Worm (Caenorhabditis elegans) whole organism, dauer: ENCODE measurements around the gene R12B2.3.

Experiments used
- unc-62 ChIP-seq: sonication (generic microtip); optimal IDR thresholded peaks from 2 replicates; lab custom pipeline; 2017; ENCODE audit warnings: missing biosample characterization, missing genetic modification reagents, missing genetic modification characterization

R12B2.3 gene

ce11 chrIII:5812672-5813071 lies 7.3 kb downstream of the R12B2.3 start:
- no peak for TF ChIP-seq unc-62 (GFP tag; lab: Kevin White, UChicago)

ce11 chrIII:5813501-5813900 lies 8.1 kb downstream of the R12B2.3 start:
- TF ChIP-seq unc-62 (GFP tag; lab: Kevin White, UChicago) = no peak

DNA sequence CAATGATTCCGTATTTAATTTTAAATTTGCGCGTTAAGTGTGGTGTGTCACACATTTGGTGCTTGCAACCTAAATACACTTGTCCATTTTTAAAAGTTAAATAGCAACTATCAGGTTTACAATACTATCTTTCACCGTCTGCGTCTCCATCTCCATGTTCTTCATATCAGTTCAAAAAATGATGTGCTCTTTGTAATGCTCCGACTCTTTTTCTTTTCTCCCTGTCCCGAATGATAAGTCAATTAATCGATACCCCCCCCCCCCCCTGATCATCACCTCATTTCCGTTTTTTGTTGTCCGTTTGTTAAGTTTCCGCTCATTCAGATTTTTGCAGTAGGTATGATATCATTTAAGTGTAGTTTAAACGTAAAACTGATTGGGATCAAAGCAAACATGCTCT lies 8.7 kb downstream of the R12B2.3 start:
- no peak for TF ChIP-seq unc-62 (GFP tag; lab: Kevin White, UChicago)

DNA sequence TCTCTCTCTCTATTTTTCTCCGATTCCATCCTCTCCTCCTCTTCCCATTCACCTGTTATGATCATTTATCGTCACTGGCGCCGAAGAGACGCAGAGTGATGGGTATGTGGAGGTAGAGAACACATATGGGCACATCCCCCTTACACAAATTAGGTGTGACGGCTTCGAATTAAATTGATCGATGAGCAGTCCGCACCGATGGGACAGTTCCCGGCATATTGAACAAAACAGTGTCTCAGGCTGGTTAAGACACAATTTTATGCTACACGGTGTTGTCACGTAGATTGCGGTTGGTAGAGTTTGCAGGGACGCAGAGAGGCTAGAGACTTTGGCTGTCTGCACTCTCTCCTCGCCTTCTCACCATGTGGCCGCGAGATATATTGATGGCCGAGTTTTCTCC lies 9.4 kb downstream of the R12B2.3 start, which contains the start of gene R12B2.7:
R12B2.7 (plus strand) TSS at position 247 of the 400 bp plus-strand sequence.
- TF ChIP-seq unc-62 (GFP tag; lab: Kevin White, UChicago) = no peak

- no peak for TF ChIP-seq unc-62 (GFP tag; lab: Kevin White, UChicago)
Measured at ce11 chrIII:5815932-5816331, 10.6 kb downstream of the R12B2.3 start, which contains the start of gene sma-4. sma-4 (plus strand) TSS chrIII:5816232.

- no peak for TF ChIP-seq unc-62 (GFP tag; lab: Kevin White, UChicago)
Measured at ce11 chrIII:5822816-5823215, 17.4 kb downstream of the R12B2.3 start.

DNA sequence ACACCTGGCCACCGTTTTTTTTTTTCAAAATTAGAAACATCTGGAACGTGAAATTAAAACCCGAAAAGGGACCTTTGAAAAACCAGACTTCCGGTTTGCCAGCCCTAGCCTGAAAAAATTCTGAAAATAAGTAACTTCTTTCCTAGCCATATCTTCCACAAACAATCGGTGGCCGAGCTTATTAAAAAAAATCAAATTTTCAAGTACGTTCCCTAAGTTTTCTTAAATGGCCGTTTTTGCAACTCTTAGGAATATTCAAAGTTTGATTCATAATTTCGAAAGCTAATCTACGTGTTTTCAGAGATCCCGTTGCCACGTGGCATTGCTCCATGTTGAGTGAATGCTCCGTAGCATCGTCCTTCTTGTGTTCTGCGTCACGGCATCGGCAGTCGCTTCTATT lies 18.2 kb downstream of the R12B2.3 start, which contains the start of gene R12B2.8:
R12B2.8 (plus strand) TSS at position 301 of the 400 bp plus-strand sequence.
- TF ChIP-seq unc-62 (GFP tag; lab: Kevin White, UChicago) = no peak

DNA sequence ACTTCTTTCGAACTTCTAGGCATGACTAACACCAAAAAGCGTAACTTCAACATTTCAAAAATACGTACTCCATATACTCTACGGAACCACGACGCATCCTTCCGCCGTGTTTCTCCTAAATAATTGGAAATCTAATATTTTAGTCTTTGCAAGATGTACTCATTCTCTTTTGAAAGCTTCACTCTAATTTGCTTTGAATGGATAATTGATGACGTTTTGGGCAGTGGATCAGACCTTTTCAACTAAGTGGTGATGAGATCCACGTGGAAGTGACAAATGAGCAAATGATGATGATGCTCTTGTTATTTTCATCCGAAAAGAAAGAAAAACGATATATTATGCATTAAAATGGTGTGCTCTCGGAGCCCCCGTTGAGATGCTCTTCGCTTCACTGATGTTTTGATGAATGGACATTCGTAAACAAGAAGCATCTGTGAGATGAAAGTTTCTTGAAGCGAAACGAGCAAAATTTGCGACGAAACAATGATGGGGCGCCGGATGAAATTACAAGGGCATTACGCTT lies 19.1 kb downstream of the R12B2.3 start:
- no peak for TF ChIP-seq unc-62 (GFP tag; lab: Kevin White, UChicago)

DNA sequence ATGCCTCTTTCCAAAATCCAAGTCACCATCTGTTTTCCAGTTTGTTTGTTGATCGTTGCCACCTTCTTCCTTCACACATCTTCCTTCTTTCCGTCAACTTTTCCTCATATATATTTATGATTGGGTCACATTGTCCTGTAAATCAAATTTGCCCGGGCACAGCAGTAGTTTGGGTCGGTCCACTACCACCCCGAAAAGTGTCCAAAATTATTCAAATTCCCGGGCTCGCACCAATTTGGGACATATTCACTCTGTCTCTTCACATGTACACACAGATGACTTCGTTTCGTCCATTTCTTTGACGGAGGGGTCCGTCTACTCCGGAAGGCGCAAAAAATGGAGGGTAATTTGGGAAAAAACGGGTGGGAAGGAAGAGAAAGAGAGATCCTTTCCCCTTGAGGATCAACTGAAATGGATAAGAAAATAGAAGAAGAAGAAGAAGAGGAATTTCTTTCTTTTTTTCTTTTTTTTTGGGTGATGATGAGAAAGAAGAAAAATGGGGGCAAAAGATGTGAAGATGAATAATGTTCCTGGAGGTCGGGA lies 21.6 kb downstream of the R12B2.3 start:
- TF ChIP-seq unc-62 (GFP tag; lab: Kevin White, UChicago) = no peak

DNA sequence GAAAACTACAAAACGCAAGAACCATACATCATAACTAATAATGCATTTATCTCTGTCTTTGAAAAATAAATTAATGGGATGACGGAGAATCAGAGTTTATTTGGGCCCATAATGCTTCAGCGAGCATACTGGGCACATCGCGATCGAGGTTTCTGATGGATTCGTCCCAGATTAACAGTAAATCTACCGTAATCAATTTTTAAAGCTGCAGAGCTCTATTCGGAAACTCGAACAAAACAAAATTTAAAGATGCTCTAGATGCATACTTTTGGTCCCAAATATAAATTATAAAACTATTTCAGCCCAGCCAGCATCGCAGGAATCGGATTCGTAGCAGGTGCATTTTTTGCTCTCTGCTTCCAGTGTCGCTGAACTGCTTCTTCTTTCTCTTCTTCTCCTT lies 22.7 kb downstream of the R12B2.3 start:
- TF ChIP-seq unc-62 (GFP tag; lab: Kevin White, UChicago) = no peak

DNA sequence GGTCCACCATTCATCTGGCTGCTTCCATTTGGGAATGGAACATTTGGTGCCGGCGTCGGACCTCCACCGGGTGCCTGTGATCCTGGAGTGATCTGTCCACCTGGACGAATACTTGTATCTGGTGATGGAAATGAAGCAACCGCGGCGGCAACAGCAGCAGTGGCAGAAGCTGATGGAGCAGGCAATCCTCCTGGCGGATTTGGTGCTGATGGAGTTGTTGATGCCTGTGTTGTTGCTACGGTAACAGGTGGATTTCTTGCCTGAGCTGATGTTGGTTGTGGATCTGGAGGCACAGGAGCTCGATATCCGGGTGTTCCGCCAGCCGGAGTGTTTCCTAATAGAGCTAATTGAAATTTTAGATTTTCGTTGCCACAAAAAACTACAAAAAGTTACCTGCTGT lies 27.1 kb downstream of the R12B2.3 start:
- TF ChIP-seq unc-62 (GFP tag; lab: Kevin White, UChicago) = no peak

DNA sequence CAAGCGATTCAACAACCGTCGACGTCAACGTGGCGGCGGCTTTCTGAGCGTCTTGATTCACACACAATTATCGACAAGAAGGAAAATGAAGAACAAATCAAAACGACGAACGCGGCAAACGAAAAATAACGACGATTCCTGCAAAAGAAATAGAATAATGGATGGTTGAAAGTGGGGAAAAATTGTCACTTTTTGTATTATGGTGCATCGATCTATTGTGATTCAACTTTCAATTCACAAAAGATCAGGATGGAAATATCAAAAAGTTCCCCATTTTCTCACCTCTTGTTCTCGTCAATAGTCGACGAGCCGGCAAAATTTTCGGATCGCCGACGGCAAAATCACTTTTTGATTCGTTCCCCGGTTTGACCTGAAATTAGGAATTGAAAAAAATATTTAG lies 28.0 kb downstream of the R12B2.3 start, which contains the start of the genes R12B2.13 and mdt-15:
R12B2.13 (minus strand) TSS at position 101 of the 400 bp plus-strand sequence.
mdt-15 (minus strand) TSS at position 376 of the 400 bp plus-strand sequence.
- TF ChIP-seq unc-62 (GFP tag; lab: Kevin White, UChicago) = no peak

DNA sequence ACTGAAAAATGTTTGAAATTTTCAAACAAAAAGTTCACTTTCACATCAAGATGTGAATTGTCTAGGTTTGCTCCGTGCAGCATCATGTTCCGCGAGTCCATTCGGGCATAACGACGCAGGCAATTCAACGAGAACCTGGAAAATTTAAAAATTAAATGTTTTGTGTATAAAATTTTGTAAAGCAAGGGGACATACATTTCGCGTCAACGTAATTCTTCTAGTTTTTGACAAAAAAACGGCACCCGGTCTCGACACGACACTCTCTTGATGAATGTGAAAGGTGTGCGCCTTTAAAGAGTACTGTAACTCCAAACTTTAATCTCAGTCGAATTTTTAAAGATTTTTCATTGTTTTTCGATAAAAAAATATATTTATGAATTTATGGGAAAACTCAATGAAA lies 28.7 kb downstream of the R12B2.3 start, which contains the start of gene R12B2.6:
R12B2.6 (minus strand) TSS at position 101 of the 400 bp plus-strand sequence.
- no peak for TF ChIP-seq unc-62 (GFP tag; lab: Kevin White, UChicago)

- TF ChIP-seq unc-62 (GFP tag; lab: Kevin White, UChicago) = no peak
Measured at ce11 chrIII:5834663-5835062, 29.3 kb downstream of the R12B2.3 start.

- TF ChIP-seq unc-62 (GFP tag; lab: Kevin White, UChicago) = no peak
Measured at ce11 chrIII:5835163-5835871, 29.9 kb downstream of the R12B2.3 start.

ce11 chrIII:5836261-5836660 lies 30.9 kb downstream of the R12B2.3 start:
- no peak for TF ChIP-seq unc-62 (GFP tag; lab: Kevin White, UChicago)
